Fruit fly (Drosophila melanogaster): ENCODE measurements around the gene Vha16-2.

DNA sequence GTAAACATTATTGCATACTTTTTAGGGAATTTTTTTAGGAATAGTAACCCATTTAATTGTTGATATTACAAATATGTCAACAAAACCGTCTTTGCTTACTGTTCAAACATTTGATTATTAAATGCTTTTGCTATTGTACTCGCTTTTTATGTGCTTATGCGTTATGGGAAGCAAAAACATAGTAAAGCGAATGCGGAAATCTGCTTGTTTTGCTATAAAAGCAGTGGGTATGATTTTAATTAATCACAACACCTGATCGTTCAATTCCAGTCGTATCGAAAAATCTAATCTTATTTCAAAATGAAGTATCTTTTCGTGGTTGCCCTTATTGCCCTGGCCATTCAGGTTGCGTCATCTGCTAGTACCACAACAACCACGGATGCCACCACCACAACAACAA lies 33.6 kb downstream of the Vha16-2 start, which contains the start of gene CG33500:
- TF ChIP-seq CG8478 (optimal IDR thresholded peaks at IDR 0.05): no peak
- TF ChIP-seq psq (optimal IDR thresholded peaks at IDR 0.05): no peak
- TF ChIP-seq EcR (GFP tag; optimal IDR thresholded peaks at IDR 0.05): no peak
- TF ChIP-seq pan (optimal IDR thresholded peaks at IDR 0.05): no peak
- no peak for TF ChIP-seq Dll (optimal IDR thresholded peaks at IDR 0.05)
